Worm (Caenorhabditis elegans) whole organism, young adult: ENCODE results near the gene F41G4.13.

ENCODE experiments used
- F23B12.7 ChIP-seq: sonication (generic microtip); optimal IDR thresholded peaks from 2 replicates; lab custom pipeline; 2017; ENCODE audit warnings: missing genetic modification characterization, mild to moderate bottlenecking, missing compliant biosample characterization, antibody characterized with exemption, moderate library complexity; ENCODE audit not compliant: insufficient read depth
- F52B5.7 ChIP-seq: sonication (generic microtip); optimal IDR thresholded peaks from 2 replicates; lab custom pipeline; 2016; ENCODE audit warnings: mild to moderate bottlenecking, missing genetic modification characterization, missing compliant biosample characterization
- bed-1 ChIP-seq: fragments of 200-800 bp; sonication (Bioruptor generic); IDR thresholded peaks from 2 replicates; pipeline ENCODE4 v1.3.6; 2022; ENCODE audit warnings: missing genetic modification reagents, missing genetic modification characterization, missing compliant biosample characterization
- efl-1 ChIP-seq: fragments of 150-350 bp; optimal IDR thresholded peaks from 2 replicates; lab custom pipeline; 2014; ENCODE audit warnings: missing biosample characterization, missing genetic modification reagents, missing genetic modification characterization
- egl-18 ChIP-seq: fragments of 200-800 bp; sonication (Bioruptor generic); IDR thresholded peaks from 2 replicates; pipeline ENCODE4 v1.3.6; 2022; ENCODE audit warnings: missing genetic modification reagents, missing genetic modification characterization, missing compliant biosample characterization
- lin-54 ChIP-seq: fragments of 200-800 bp; sonication (Bioruptor generic); optimal IDR thresholded peaks from 2 replicates; lab custom pipeline; 2018; ENCODE audit warnings: mild to moderate bottlenecking, missing genetic modification characterization, missing compliant biosample characterization
- mes-4 ChIP-seq: sonication (generic microtip); optimal IDR thresholded peaks from 2 replicates; lab custom pipeline; 2016; ENCODE audit warnings: missing genotype, missing genetic modification characterization, missing compliant biosample characterization
- pha-4 ChIP-seq: fragments of 150-350 bp; sonication (generic microtip); optimal IDR thresholded peaks from 2 replicates; lab custom pipeline; 2014; ENCODE audit warnings: missing biosample characterization, missing genetic modification reagents, missing genetic modification characterization
- repo-1 ChIP-seq: sonication (generic microtip); optimal IDR thresholded peaks from 2 replicates; lab custom pipeline; 2017; ENCODE audit warnings: mild to moderate bottlenecking, missing genetic modification characterization, missing compliant biosample characterization
- sdz-38 ChIP-seq: sonication (generic microtip); optimal IDR thresholded peaks from 2 replicates; lab custom pipeline; 2016; ENCODE audit warnings: missing genotype, missing genetic modification characterization, missing compliant biosample characterization
- tbp1 ChIP-seq: fragments of 200-800 bp; sonication (Bioruptor generic); optimal IDR thresholded peaks from 2 replicates; lab custom pipeline; 2018; ENCODE audit warnings: mild to moderate bottlenecking, missing genetic modification characterization, missing compliant biosample characterization
- ztf-25 ChIP-seq: fragments of 200-800 bp; sonication (Bioruptor generic); IDR thresholded peaks from 2 replicates; pipeline ENCODE4 v1.3.6; 2022; ENCODE audit warnings: missing genetic modification reagents, missing genetic modification characterization, missing compliant biosample characterization

DNA sequence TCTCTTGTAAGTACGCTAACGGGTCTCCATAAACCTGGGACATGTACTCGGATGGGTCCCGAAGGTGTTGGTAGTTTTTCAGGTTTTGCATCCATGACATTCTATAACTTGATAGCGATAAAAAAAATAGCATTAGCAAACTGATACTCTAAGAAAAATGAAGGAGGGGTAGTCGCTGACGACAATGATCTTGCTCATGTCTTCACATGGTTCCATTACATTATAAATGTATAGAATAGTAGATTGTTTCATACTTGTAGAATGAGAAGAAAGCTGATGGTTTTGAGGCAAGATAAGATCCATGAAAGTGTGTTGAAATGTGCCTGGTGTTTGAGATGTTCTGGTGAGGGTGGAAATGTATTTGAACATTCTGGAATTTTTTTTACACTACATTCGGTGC lies 27.6 kb downstream of the F41G4.13 start, which contains the start of gene mec-4:
- no peak for TF ChIP-seq ztf-25 (GFP tag; lab: Robert Waterston, UW)
- TF ChIP-seq mes-4: no peak
- TF ChIP-seq tbp1 (GFP tag; lab: Kevin White, UChicago): no peak
- TF ChIP-seq F52B5.7: no peak
- TF ChIP-seq bed-1 (GFP tag; lab: Robert Waterston, UW): no peak
- no peak for TF ChIP-seq pha-4
- TF ChIP-seq egl-18 (GFP tag; lab: Robert Waterston, UW): no peak
- TF ChIP-seq sdz-38 (tag; lab: Kevin White, UChicago): no peak
- no peak for TF ChIP-seq lin-54 (GFP tag; lab: Kevin White, UChicago)
- no peak for TF ChIP-seq F23B12.7 (tag; lab: Kevin White, UChicago)
- no peak for TF ChIP-seq repo-1 (tag; lab: Kevin White, UChicago)
- no peak for TF ChIP-seq efl-1 (GFP tag; lab: Kevin White, UChicago)
